Fruit fly (Drosophila melanogaster) S2 (cell line): ENCODE data around the gene siz.

Experiments
- CG8478 ChIP-seq: fragments of >200 bp; optimal IDR thresholded peaks from 2 replicates; lab custom pipeline; 2018
- CTCF ChIP-seq, 2 experiments: fragments of >200 bp; optimal IDR thresholded peaks; 2 replicates each; lab custom pipeline; 2018

DNA sequence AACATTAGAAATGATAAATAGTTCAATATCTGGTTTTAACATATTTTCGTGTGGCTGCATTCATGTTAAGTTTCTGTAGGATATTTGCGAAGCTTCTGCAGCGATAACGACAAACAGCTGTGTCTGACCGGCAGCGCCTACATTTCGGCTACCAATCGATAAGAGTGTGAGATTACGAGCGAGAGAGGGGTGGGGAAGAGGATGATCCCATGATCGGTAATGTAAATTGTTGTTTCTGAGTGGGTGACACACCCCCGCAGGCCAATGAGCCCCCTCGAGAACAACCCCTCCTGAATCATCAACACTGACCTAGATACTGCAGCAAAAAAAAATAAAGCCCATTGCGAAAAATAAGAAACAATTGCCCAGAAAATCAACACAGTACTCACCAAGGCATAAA, 9.8 kb upstream of the siz start:
- TF ChIP-seq CG8478 (lab: Kevin White, UChicago) (no peak), CTCF (optimal IDR thresholded peaks at IDR 0.05; lab: Kevin White, UChicago) (no peak)
